Worm (Caenorhabditis elegans): Measurements from ENCODE around the gene C25E10.5.

- TF ChIP-seq elt-2 (tag; optimal IDR thresholded peaks at IDR 0.05): no peak
- no peak for TF ChIP-seq ama-1 (optimal IDR thresholded peaks at IDR 0.05)
- TF ChIP-seq ceh-14 (tag; optimal IDR thresholded peaks at IDR 0.05): no peak
- TF ChIP-seq fkh-6 (tag; optimal IDR thresholded peaks at IDR 0.05): no peak
- no peak for TF ChIP-seq tbx-7 (tag; optimal IDR thresholded peaks at IDR 0.05)
- no peak for TF ChIP-seq nhr-232 (tag; optimal IDR thresholded peaks at IDR 0.05)
- no peak for TF ChIP-seq pha-4 (tag; optimal IDR thresholded peaks at IDR 0.05)
- no peak for TF ChIP-seq ahr-1 (tag; optimal IDR thresholded peaks at IDR 0.05)
- TF ChIP-seq ceh-24 (tag; optimal IDR thresholded peaks at IDR 0.05): no peak
- no peak for TF ChIP-seq gmeb-2 (tag; optimal IDR thresholded peaks at IDR 0.05)
- TF ChIP-seq F13H6.1 (tag; optimal IDR thresholded peaks at IDR 0.05): no peak
- TF ChIP-seq hlh-8 (tag; optimal IDR thresholded peaks at IDR 0.05): no peak
- no peak for TF ChIP-seq nfya-1 (tag; optimal IDR thresholded peaks at IDR 0.05)
- TF ChIP-seq unc-42 (tag; optimal IDR thresholded peaks at IDR 0.05): no peak
These were observed 49.5 kb upstream of the C25E10.5 start, which contains the start of gene str-84 for ce11 chrV:8980845-8981244.
